Worm (Caenorhabditis elegans): ENCODE results near the gene gcy-8.

DNA sequence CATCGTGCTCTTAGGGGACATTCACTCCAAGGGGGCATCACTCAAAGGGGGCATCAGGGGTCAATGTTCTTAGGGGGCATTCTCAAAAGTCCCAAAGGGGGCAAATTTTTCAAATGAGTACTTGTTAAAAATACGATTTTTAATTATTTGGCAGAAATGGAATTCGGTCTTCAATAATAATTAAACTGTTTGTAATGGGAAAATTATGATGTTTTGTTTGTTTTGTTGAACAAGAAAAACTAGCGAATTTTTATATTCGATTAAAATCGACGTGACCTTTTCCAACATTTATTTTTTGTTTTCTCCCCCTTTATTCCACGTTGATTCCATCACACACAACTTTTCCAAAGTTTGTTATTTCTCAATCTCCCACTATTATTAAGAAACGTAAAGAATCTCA is 39.1 kb downstream of the gcy-8 start, which contains the start of gene F57H12.5:
- TF ChIP-seq nhr-25 (tag; optimal IDR thresholded peaks at IDR 0.05; ENCODE audit: borderline replicate concordance, insufficient read depth) (no peak), pha-4 (GFP tag; IDR thresholded peaks at IDR 0.05) (no peak), pha-4 (tag; optimal IDR thresholded peaks at IDR 0.05) (no peak), ama-1 (optimal IDR thresholded peaks at IDR 0.05) (no peak), unc-39 (tag; optimal IDR thresholded peaks at IDR 0.05) (no peak), egl-43 (GFP tag; IDR thresholded peaks at IDR 0.05) (no peak), mdt-29 (GFP tag; IDR thresholded peaks at IDR 0.05) (no peak), hif-1 (tag; optimal IDR thresholded peaks at IDR 0.05) (no peak)
